Worm (Caenorhabditis elegans): ENCODE results near the gene Y51H4A.937.

Gene Y51H4A.937

DNA sequence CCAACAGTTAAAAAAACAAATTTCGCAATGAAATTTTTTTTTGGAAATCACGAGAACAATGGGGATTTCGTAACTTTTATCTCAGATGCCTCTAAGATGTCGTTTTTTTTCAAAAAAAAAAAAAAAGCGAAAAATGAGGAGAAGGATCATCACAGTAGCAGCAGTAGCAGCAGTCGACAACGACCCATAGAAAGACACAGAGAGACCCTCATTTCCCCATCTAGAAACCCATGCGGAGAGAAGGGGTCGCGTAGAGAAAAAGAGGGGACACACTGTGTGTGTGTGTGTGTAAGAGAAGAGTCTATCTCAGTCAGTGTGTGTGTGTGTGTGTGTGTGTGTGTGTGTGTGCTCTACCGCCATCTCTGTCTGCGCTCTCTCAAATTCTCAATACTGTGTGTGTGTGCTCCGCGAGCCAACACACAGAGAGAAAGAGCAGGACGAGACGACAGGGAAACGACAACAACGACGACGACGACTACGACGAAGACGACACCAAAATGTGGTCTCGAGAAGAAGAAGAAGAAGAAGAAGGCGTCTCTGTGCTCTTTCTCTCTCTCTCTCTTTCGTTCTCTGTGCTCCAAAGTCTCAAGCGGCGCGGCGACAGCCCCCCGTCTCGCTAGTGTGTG lies 37.0 kb upstream of the Y51H4A.937 start (continued):
- TF ChIP-seq dpff-1 (tag; optimal IDR thresholded peaks at IDR 0.05), result no peak
- TF ChIP-seq C17E4.6 (GFP tag; IDR thresholded peaks at IDR 0.05), result no peak
- no peak for TF ChIP-seq sdz-38 (tag; optimal IDR thresholded peaks at IDR 0.05)
- no peak for TF ChIP-seq Y79H2A.3 (GFP tag; conservative IDR thresholded peaks at IDR 0.05)
- no peak for TF ChIP-seq B0035.1 (tag; optimal IDR thresholded peaks at IDR 0.05)
- no peak for TF ChIP-seq hlh-12 (tag; optimal IDR thresholded peaks at IDR 0.05)
- peak; percentile 82 for TF ChIP-seq K12H6.12 (tag; optimal IDR thresholded peaks at IDR 0.05)
- TF ChIP-seq F22D6.2 (tag; optimal IDR thresholded peaks at IDR 0.05), result no peak
- TF ChIP-seq snpc-4 (GFP tag; optimal IDR thresholded peaks at IDR 0.05), result no peak
- peak in 1 of 4 experiments; percentile 3 for TF ChIP-seq snpc-4 (tag; optimal IDR thresholded peaks at IDR 0.05)
- TF ChIP-seq Y53G8AR.9 (GFP tag; conservative IDR thresholded peaks at IDR 0.05), result 0 out of 2 replicates have a peak, but pooled peaks have one; percentile 26
- TF ChIP-seq dpl-1 (GFP tag; optimal IDR thresholded peaks at IDR 0.05), result no peak
- TF ChIP-seq egrh-3 (GFP tag; IDR thresholded peaks at IDR 0.05), result peak; percentile 31; the same call in 1 of the 2 replicates
- no peak for TF ChIP-seq bed-1 (GFP tag; IDR thresholded peaks at IDR 0.05)
- no peak for TF ChIP-seq nhr-120 (GFP tag; IDR thresholded peaks at IDR 0.05)
- TF ChIP-seq C06A6.2 (GFP tag; conservative IDR thresholded peaks at IDR 0.05), result no peak
- TF ChIP-seq ztf-6 (GFP tag; IDR thresholded peaks at IDR 0.05), result no peak
- peak; percentile 94 for TF ChIP-seq cebp-1 (GFP tag; IDR thresholded peaks at IDR 0.05)
- TF ChIP-seq cebp-1 (tag; optimal IDR thresholded peaks at IDR 0.05), result peak; percentile 98
- TF ChIP-seq ceh-58 (GFP tag; IDR thresholded peaks at IDR 0.05), result no peak
- no peak for TF ChIP-seq madf-8 (GFP tag; conservative IDR thresholded peaks at IDR 0.05)
- TF ChIP-seq nhr-179 (tag; optimal IDR thresholded peaks at IDR 0.05), result no peak
- TF ChIP-seq fkh-3 (tag; optimal IDR thresholded peaks at IDR 0.05), result no peak
- no peak for TF ChIP-seq rcor-1 (GFP tag; IDR thresholded peaks at IDR 0.05)
- no peak for TF ChIP-seq tbx-9 (tag; optimal IDR thresholded peaks at IDR 0.05; ENCODE audit: borderline replicate concordance)
- no peak for TF ChIP-seq sptf-2 (GFP tag; optimal IDR thresholded peaks at IDR 0.05)
- 0 out of 2 replicates have a peak, but pooled peaks have one; percentile 43 for TF ChIP-seq K11D2.4 (GFP tag; IDR thresholded peaks at IDR 0.05)
- TF ChIP-seq let-607 (tag; optimal IDR thresholded peaks at IDR 0.05), result peak in 1 of 2 experiments; percentile 22
- TF ChIP-seq ztf-28 (GFP tag; IDR thresholded peaks at IDR 0.05), result no peak
- peak; percentile 49 for TF ChIP-seq zfh-2 (GFP tag; conservative IDR thresholded peaks at IDR 0.05)
- no peak for TF ChIP-seq tlf-1 (GFP tag; optimal IDR thresholded peaks at IDR 0.05)
- no peak for TF ChIP-seq hmg-20 (GFP tag; IDR thresholded peaks at IDR 0.05)

ce11 chrIV:16492327-16492726 lies 36.1 kb upstream of the Y51H4A.937 start:
- peak; percentile 52 for TF ChIP-seq lin-54 (GFP tag; optimal IDR thresholded peaks at IDR 0.05)
- no peak for TF ChIP-seq lag-1 (GFP tag; IDR thresholded peaks at IDR 0.05)
- TF ChIP-seq repo-1 (tag; optimal IDR thresholded peaks at IDR 0.05), result no peak
- no peak for TF ChIP-seq ceh-79 (tag; optimal IDR thresholded peaks at IDR 0.05)
- TF ChIP-seq sptf-2 (GFP tag; optimal IDR thresholded peaks at IDR 0.05), result peak; percentile 9
- TF ChIP-seq ztf-26 (tag; optimal IDR thresholded peaks at IDR 0.05), result peak; percentile 71
- no peak for TF ChIP-seq nhr-179 (tag; optimal IDR thresholded peaks at IDR 0.05)
- peak; percentile 26; the same call in 1 of the 2 replicates for TF ChIP-seq ceh-91 (GFP tag; IDR thresholded peaks at IDR 0.05)
- 0 out of 2 replicates have a peak, but pooled peaks have one; percentile 34 for TF ChIP-seq attf-3 (GFP tag; conservative IDR thresholded peaks at IDR 0.05)
- TF ChIP-seq lin-26 (GFP tag; IDR thresholded peaks at IDR 0.05), result peak; percentile 66
- no peak for TF ChIP-seq hrde-1 (tag; optimal IDR thresholded peaks at IDR 0.05; ENCODE audit: borderline replicate concordance)
- 0 out of 2 replicates have a peak, but pooled peaks have one; percentile 33 for TF ChIP-seq C06A6.2 (GFP tag; conservative IDR thresholded peaks at IDR 0.05)
- no peak for TF ChIP-seq snpc-3.4 (tag; optimal IDR thresholded peaks at IDR 0.05)
- no peak for TF ChIP-seq B0019.2 (GFP tag; conservative IDR thresholded peaks at IDR 0.05)
- TF ChIP-seq zim-3 (tag; optimal IDR thresholded peaks at IDR 0.05), result no peak
- peak; percentile 11 for TF ChIP-seq F23B12.7 (tag; optimal IDR thresholded peaks at IDR 0.05; ENCODE audit: insufficient read depth)
- TF ChIP-seq pha-4 (tag; optimal IDR thresholded peaks at IDR 0.05), result no peak
- TF ChIP-seq nfyb-1 (GFP tag; IDR thresholded peaks at IDR 0.05), result peak; percentile 73
- TF ChIP-seq F22D6.2 (tag; optimal IDR thresholded peaks at IDR 0.05), result peak; percentile 9
- TF ChIP-seq nfya-2 (GFP tag; IDR thresholded peaks at IDR 0.05), result no peak

All from whole organism, young adult.